Worm (Caenorhabditis elegans): ENCODE results near the gene C47D12.4.

C47D12.4 gene

ce11 chrII:11634057-11634676, 47.4 kb upstream of the C47D12.4 start:
- TF ChIP-seq nhr-90 (tag; optimal IDR thresholded peaks at IDR 0.05; ENCODE audit: poor library complexity) (peak; percentile 83), nhr-85 (tag) (peak; percentile 95), ets-5 (GFP tag; IDR thresholded peaks at IDR 0.05) (no peak), nhr-237 (tag; optimal IDR thresholded peaks at IDR 0.05) (peak; percentile 41), fkh-8 (tag; optimal IDR thresholded peaks at IDR 0.05) (peak; percentile 96), lin-15B (tag; optimal IDR thresholded peaks at IDR 0.05) (no peak), nhr-12 (tag; optimal IDR thresholded peaks at IDR 0.05) (no peak), pag-3 (tag; optimal IDR thresholded peaks at IDR 0.05; ENCODE audit: borderline replicate concordance, insufficient read depth) (no peak), unc-130 (tag; optimal IDR thresholded peaks at IDR 0.05) (peak; percentile 88), unc-86 (tag; optimal IDR thresholded peaks at IDR 0.05) (peak; percentile 82), jun-1 (tag; optimal IDR thresholded peaks at IDR 0.05) (peak; percentile 92), fos-1 (tag; optimal IDR thresholded peaks at IDR 0.05) (peak; percentile 80), isw-1 (GFP tag; IDR thresholded peaks at IDR 0.05) (peak; percentile 75), nhr-19 (GFP tag; conservative IDR thresholded peaks at IDR 0.05) (peak; percentile 84), dsc-1 (tag; optimal IDR thresholded peaks at IDR 0.05) (peak; percentile 66), ceh-8 (GFP tag; optimal IDR thresholded peaks at IDR 0.05) (peak; percentile 53), mef-2 (tag; optimal IDR thresholded peaks at IDR 0.05) (peak; percentile 83), F16B12.6 (tag; optimal IDR thresholded peaks at IDR 0.05) (peak; percentile 9), vab-15 (tag; optimal IDR thresholded peaks at IDR 0.05) (no peak), aha-1 (tag; optimal IDR thresholded peaks at IDR 0.05) (no peak), sptf-1 (tag; optimal IDR thresholded peaks at IDR 0.05) (no peak), grh-1 (GFP tag; IDR thresholded peaks at IDR 0.05) (peak; percentile 66; the same call in 1 of the 2 replicates), tbx-2 (tag; optimal IDR thresholded peaks at IDR 0.05) (peak; percentile 89), nhr-28 (tag; optimal IDR thresholded peaks at IDR 0.05) (no peak), lir-3 (tag; optimal IDR thresholded peaks at IDR 0.05; ENCODE audit: poor library complexity) (peak; percentile 70), snu-23 (GFP tag; optimal IDR thresholded peaks at IDR 0.05) (peak; percentile 96), pax-3 (tag; optimal IDR thresholded peaks at IDR 0.05) (peak; percentile 68), hlh-4 (tag; optimal IDR thresholded peaks at IDR 0.05) (no peak), pqm-1 (tag; optimal IDR thresholded peaks at IDR 0.05) (no peak), egl-27 (tag; optimal IDR thresholded peaks at IDR 0.05) (peak; percentile 23 to 95), unc-30 (tag; optimal IDR thresholded peaks at IDR 0.05) (no peak), elt-2 (tag; optimal IDR thresholded peaks at IDR 0.05) (peak; percentile 34), alr-1 (tag; optimal IDR thresholded peaks at IDR 0.05; ENCODE audit: borderline replicate concordance) (no peak), zag-1 (tag; optimal IDR thresholded peaks at IDR 0.05) (peak; percentile 26), blmp-1 (tag; optimal IDR thresholded peaks at IDR 0.05) (peak; percentile 67), C16A3.4 (tag; optimal IDR thresholded peaks at IDR 0.05) (peak; percentile 68), ztf-11 (tag; optimal IDR thresholded peaks at IDR 0.05) (peak in 1 of 2 experiments; percentile 58), ceh-88 (GFP tag; IDR thresholded peaks at IDR 0.05) (peak; percentile 82), nhr-84 (tag; optimal IDR thresholded peaks at IDR 0.05) (no peak), tlp-1 (tag; optimal IDR thresholded peaks at IDR 0.05) (no peak), lin-35 (GFP tag; optimal IDR thresholded peaks at IDR 0.05) (peak; percentile 64 to 83), hlh-17 (GFP tag; optimal IDR thresholded peaks at IDR 0.05; ENCODE audit: borderline replicate concordance) (no peak), ceh-82 (tag; optimal IDR thresholded peaks at IDR 0.05) (peak; percentile 67 to 85 (median 73)), lsy-2 (tag; optimal IDR thresholded peaks at IDR 0.05) (peak; percentile 71 to 86), lin-13 (GFP tag; optimal IDR thresholded peaks at IDR 0.05) (peak; percentile 82), ztf-4 (tag; optimal IDR thresholded peaks at IDR 0.05) (peak; percentile 88), fkh-10 (GFP tag; optimal IDR thresholded peaks at IDR 0.05) (peak; percentile 64), unc-98 (GFP tag; IDR thresholded peaks at IDR 0.05) (0 out of 2 replicates have a peak, but pooled peaks have one; percentile 9), zip-4 (GFP tag; optimal IDR thresholded peaks at IDR 0.05) (no peak), lin-14 (GFP tag; optimal IDR thresholded peaks at IDR 0.05) (peak; percentile 98), mep-1 (tag; optimal IDR thresholded peaks at IDR 0.05) (peak; percentile 73)

All from whole organism, L1 larva.